Fruit fly (Drosophila melanogaster) whole organism: ENCODE data around the gene CG34244.

Source experiments
- CG8478 ChIP-seq: fragments of >200 bp; optimal IDR thresholded peaks from 2 replicates; lab custom pipeline; 2018; ENCODE audit warnings: inconsistent platforms
- Dll ChIP-seq: fragments of >200 bp; optimal IDR thresholded peaks from 2 replicates; lab custom pipeline; 2017
- EcR ChIP-seq, 2 experiments: fragments of >200 bp; optimal IDR thresholded peaks; 2 replicates each; lab custom pipeline; 2017; ENCODE audit warnings: missing biosample characterization in 2 of 2, missing genetic modification characterization in 2 of 2, missing genetic modification reagents in 2 of 2
- pan ChIP-seq: fragments of >200 bp; optimal IDR thresholded peaks from 2 replicates; lab custom pipeline; 2017
- psq ChIP-seq: fragments of >200 bp; optimal IDR thresholded peaks from 2 replicates; lab custom pipeline; 2017
- usp ChIP-seq: fragments of >200 bp; optimal IDR thresholded peaks from 2 replicates; lab custom pipeline; 2017; ENCODE audit warnings: missing biosample characterization, missing genetic modification characterization, mixed read lengths

The CG34244 gene

dm6 chr3L:14235820-14236219, at the start of gene CG34244:
CG34244 (minus strand) TSS chr3L:14235941.
- no peak for TF ChIP-seq Dll (lab: Kevin White, UChicago)
- no peak for TF ChIP-seq EcR (GFP tag; optimal IDR thresholded peaks at IDR 0.05; lab: Kevin White, UChicago)
- no peak for TF ChIP-seq pan (lab: Kevin White, UChicago)
- TF ChIP-seq CG8478, result no peak
- no peak for TF ChIP-seq usp
- TF ChIP-seq psq, result no peak

- TF ChIP-seq usp (no peak), CG8478 (no peak), Dll (lab: Kevin White, UChicago) (no peak), psq (no peak), EcR (GFP tag; optimal IDR thresholded peaks at IDR 0.05; lab: Kevin White, UChicago) (no peak), pan (lab: Kevin White, UChicago) (no peak)
Measured at dm6 chr3L:14282139-14282538, 46.4 kb upstream of the CG34244 start.

DNA sequence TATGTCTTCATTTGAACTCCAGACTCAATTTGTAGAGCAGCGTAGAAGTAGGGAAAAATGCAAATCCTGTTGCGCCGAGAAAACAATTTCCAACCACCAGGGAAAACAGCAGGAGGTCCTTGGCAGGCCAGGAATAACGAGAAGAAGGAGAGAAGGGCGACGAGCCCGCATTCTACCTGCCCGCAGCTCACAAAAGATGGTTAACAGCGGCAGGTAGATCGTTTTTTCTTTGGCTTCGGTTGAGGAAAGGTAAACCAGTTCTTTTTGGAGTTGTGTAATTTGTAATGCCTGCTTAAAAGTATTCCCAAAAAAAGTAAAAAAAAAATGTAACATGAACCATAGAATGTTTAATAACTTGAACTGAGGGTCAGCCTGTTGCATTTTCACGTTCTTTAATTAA, 40.4 kb upstream of the CG34244 start:
- no peak for TF ChIP-seq Dll (lab: Kevin White, UChicago)
- no peak for TF ChIP-seq usp
- no peak for TF ChIP-seq pan (lab: Kevin White, UChicago)

DNA sequence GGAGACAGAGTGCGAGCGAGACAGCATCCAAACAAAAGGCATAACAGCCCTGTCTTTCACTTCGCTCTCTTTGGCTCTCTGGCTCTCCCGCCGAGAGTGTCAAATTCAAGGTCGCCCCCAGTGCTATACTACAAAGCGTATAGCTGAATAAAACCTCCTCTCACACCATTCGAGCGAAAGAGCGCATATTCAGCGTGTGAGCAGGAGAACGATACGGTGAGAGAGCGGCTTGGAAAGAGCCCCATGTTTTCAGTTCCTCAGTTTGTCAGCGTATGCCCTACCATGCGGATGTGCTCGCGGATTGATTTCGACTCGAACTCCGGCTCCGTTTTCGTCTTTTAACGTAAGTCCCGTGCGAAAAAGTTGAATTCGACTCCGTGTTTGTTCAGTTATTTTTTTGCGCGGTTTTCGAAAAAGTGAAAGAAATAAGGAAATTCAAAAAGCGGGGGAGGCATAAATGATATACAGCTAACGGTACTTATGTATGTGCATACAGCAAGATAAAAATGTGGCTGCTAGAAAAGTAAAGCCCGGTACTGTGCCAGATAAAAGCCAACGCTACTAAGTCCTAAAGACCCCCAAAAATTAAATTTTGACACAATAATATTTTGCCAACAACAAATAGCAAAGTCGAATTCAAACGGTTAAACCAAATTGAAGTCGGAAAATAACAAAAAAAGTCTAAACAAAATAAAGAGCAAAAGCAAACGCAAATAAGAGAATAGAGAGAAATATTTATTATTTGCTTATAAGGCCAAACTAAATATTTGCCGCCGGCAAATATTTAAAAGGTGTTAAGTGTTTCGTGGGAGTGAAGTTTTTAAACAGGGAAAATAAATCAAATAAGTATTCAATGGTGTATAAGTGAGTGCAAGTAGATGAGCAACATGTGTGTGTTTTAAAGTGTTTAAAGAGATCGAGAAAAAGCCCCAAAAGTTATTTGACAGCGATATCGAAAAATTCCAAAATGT, 38.6 kb upstream of the CG34244 start, which contains the start of gene fz:
fz (plus strand) TSS at position 256 of the 971 bp plus-strand sequence.
- TF ChIP-seq usp, result no peak
- peak in 1 of 2 experiments; percentile 41 for TF ChIP-seq EcR (GFP tag; optimal IDR thresholded peaks at IDR 0.05; lab: Kevin White, UChicago)
- no peak for TF ChIP-seq pan (lab: Kevin White, UChicago)
- peak; percentile 96 for TF ChIP-seq Dll (lab: Kevin White, UChicago)
- TF ChIP-seq psq, result no peak
- no peak for TF ChIP-seq CG8478

- TF ChIP-seq pan (lab: Kevin White, UChicago), result no peak
- peak; percentile 67 to 82 for TF ChIP-seq EcR (GFP tag; optimal IDR thresholded peaks at IDR 0.05; lab: Kevin White, UChicago)
Measured at dm6 chr3L:14272109-14273070, 36.6 kb upstream of the CG34244 start.

dm6 chr3L:14262770-14263169, 27.0 kb upstream of the CG34244 start:
- TF ChIP-seq CG8478, result no peak
- TF ChIP-seq EcR (GFP tag; optimal IDR thresholded peaks at IDR 0.05; lab: Kevin White, UChicago), result no peak
- TF ChIP-seq psq, result no peak
- no peak for TF ChIP-seq pan (lab: Kevin White, UChicago)
- TF ChIP-seq usp, result no peak

dm6 chr3L:14253455-14253854, 17.7 kb upstream of the CG34244 start:
- TF ChIP-seq Dll (lab: Kevin White, UChicago), result no peak

- TF ChIP-seq pan (lab: Kevin White, UChicago) (no peak), EcR (GFP tag; optimal IDR thresholded peaks at IDR 0.05; lab: Kevin White, UChicago) (no peak), Dll (lab: Kevin White, UChicago) (no peak), usp (no peak), psq (no peak), CG8478 (no peak)
Measured at dm6 chr3L:14241065-14241464, 5.3 kb upstream of the CG34244 start.

DNA sequence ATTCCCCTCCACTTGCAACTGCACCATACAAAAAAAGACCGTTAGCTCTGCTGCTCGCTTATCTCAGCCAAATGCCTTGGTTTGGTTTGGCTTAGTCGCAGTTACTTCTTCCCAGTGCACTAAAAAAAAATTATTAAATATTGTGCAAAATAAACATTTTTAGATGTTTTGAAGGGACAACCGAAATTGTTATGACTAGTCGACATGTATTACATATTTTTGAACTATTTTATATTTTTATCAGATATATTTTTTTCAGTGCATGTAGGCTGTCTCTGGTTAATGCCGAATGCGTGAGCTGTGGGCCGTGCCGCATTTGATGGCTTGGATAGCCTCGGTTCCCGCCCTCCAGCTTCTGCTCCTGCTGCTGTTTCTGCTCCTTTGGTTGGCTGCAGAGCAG, 3.6 kb upstream of the CG34244 start:
- TF ChIP-seq usp (no peak), EcR (GFP tag; optimal IDR thresholded peaks at IDR 0.05; lab: Kevin White, UChicago) (no peak), Dll (lab: Kevin White, UChicago) (no peak), CG8478 (no peak), pan (lab: Kevin White, UChicago) (no peak), psq (no peak)

dm6 chr3L:14236335-14236734, 594 bp upstream of the CG34244 start, which contains the start of gene CG7906:
CG7906 (plus strand) TSS chr3L:14236635.
- no peak for TF ChIP-seq Dll (lab: Kevin White, UChicago)
- TF ChIP-seq pan (lab: Kevin White, UChicago), result no peak
- no peak for TF ChIP-seq usp
- no peak for TF ChIP-seq CG8478
- TF ChIP-seq EcR (GFP tag; optimal IDR thresholded peaks at IDR 0.05; lab: Kevin White, UChicago), result no peak
- no peak for TF ChIP-seq psq

DNA sequence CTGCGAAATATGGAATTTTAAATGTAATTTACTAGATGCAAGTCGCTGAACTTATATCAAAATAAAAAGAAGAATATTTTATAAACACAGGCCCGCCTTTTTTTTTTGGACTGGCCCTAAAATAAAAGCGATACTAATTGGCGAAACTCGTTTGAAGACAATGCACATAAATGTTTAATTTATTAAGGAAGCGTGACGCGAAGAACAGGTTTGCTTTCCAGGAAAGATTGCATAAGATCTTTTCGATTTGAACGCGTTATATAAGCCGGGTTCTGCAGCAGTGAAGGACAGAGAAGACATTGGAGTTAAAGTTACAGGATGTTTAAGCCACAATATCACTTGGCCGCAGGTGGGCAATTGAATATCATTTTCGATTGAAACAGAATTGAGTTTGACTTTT, 2.6 kb downstream of the CG34244 start, which contains the start of gene CG7924:
CG7924 (plus strand) TSS at position 301 of the 400 bp plus-strand sequence.
- TF ChIP-seq CG8478, result no peak
- TF ChIP-seq usp, result no peak
- TF ChIP-seq pan (lab: Kevin White, UChicago), result no peak
- no peak for TF ChIP-seq Dll (lab: Kevin White, UChicago)
- TF ChIP-seq EcR (GFP tag; optimal IDR thresholded peaks at IDR 0.05; lab: Kevin White, UChicago), result no peak
- TF ChIP-seq psq, result no peak

dm6 chr3L:14229481-14229880, 6.3 kb downstream of the CG34244 start:
- TF ChIP-seq EcR (GFP tag; optimal IDR thresholded peaks at IDR 0.05; lab: Kevin White, UChicago) (no peak), Dll (lab: Kevin White, UChicago) (no peak), psq (no peak), usp (no peak), pan (lab: Kevin White, UChicago) (no peak), CG8478 (no peak)
